Worm (Caenorhabditis elegans) whole organism, L2 larva: ENCODE measurements around the gene nhr-198.

Source experiments
- ceh-16 ChIP-seq: fragments of 150-350 bp; optimal IDR thresholded peaks from 2 replicates; lab custom pipeline; 2014; ENCODE audit warnings: missing biosample characterization, missing genetic modification characterization
- lin-11 ChIP-seq: fragments of 150-350 bp; sonication (generic microtip); optimal IDR thresholded peaks from 2 replicates; lab custom pipeline; 2014; ENCODE audit warnings: missing biosample characterization, missing genetic modification characterization, inconsistent platforms, mixed read lengths
- lin-13 ChIP-seq: fragments of 150-350 bp; optimal IDR thresholded peaks from 2 replicates; lab custom pipeline; 2014; ENCODE audit warnings: missing biosample characterization, missing genetic modification reagents, missing genetic modification characterization
- lin-39 ChIP-seq: fragments of 150-350 bp; optimal IDR thresholded peaks from 2 replicates; lab custom pipeline; 2014; ENCODE audit warnings: missing biosample characterization, missing genetic modification reagents, missing genetic modification characterization
- nhr-12 ChIP-seq: fragments of 150-350 bp; optimal IDR thresholded peaks from 2 replicates; lab custom pipeline; 2014; ENCODE audit warnings: missing biosample characterization, missing genetic modification characterization
- unc-62 ChIP-seq: fragments of 150-350 bp; optimal IDR thresholded peaks from 2 replicates; lab custom pipeline; 2014; ENCODE audit warnings: missing biosample characterization, missing genetic modification reagents, missing genetic modification characterization

DNA sequence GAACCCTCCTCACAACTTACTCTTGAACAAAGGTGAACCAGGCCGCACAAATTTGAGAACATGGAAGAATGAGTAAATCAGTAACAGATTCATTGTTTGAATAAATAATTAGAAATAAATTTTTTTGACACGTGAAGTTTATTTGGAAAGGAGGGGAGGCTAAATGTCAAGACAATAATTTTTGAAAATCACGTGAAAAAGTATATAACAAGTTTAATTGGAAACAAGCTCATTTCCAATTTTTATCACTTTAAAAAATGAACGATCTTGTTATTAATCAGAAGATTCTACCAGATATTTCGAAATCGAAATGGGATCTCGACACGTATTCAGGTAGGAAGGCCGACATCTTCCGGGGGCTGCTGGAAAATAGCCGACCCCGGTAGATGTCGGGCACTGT is 32.8 kb downstream of the nhr-198 start, which contains the start of the genes irld-57 and sfxn-1.3:
- TF ChIP-seq lin-13 (GFP tag; lab: Kevin White, UChicago) (no peak), ceh-16 (tag; lab: Kevin White, UChicago) (no peak), unc-62 (GFP tag; lab: Kevin White, UChicago) (no peak), nhr-12 (no peak), lin-39 (tag; lab: Kevin White, UChicago) (no peak), lin-11 (tag; lab: Kevin White, UChicago) (no peak)
